Fruit fly (Drosophila melanogaster) whole organism, embryonic: ENCODE data around the gene CG11085.

Experiments
- Ada2b ChIP-seq: fragments of 200-800 bp; sonication (Bioruptor generic); IDR thresholded peaks from 2 replicates; pipeline ENCODE4 v1.3.6; 2022; ENCODE audit warnings: missing biosample characterization, missing genetic modification characterization
- Atf-2 ChIP-seq: fragments of 200-800 bp; sonication (Bioruptor generic); optimal IDR thresholded peaks from 2 replicates; lab custom pipeline; 2016; ENCODE audit warnings: missing biosample characterization, missing genetic modification characterization
- CG10274 ChIP-seq: fragments of 200-800 bp; sonication (Bioruptor generic); optimal IDR thresholded peaks from 3 replicates; lab custom pipeline; 2017; ENCODE audit warnings: missing biosample characterization, mild to moderate bottlenecking, missing genetic modification characterization
- CG10366 ChIP-seq: fragments of 200-800 bp; sonication (Bioruptor generic); IDR thresholded peaks from 2 replicates; pipeline ENCODE4 v1.3.6; 2022; ENCODE audit warnings: missing biosample characterization, missing genetic modification characterization
- CG10543 ChIP-seq: fragments of 200-800 bp; sonication (Bioruptor generic); optimal IDR thresholded peaks from 3 replicates; lab custom pipeline; 2017; ENCODE audit warnings: missing biosample characterization, mild to moderate bottlenecking, missing genetic modification characterization, moderate library complexity
- CG11247 ChIP-seq: fragments of 200-800 bp; sonication (Bioruptor generic); IDR thresholded peaks from 2 replicates; pipeline ENCODE4 v1.3.6; 2022; ENCODE audit warnings: missing biosample characterization, missing genetic modification characterization
- CG11696 ChIP-seq: fragments of 200-800 bp; sonication (Bioruptor generic); IDR thresholded peaks from 2 replicates; pipeline ENCODE4 v1.3.6; 2022; ENCODE audit warnings: missing biosample characterization, missing genetic modification characterization
- CG13775 ChIP-seq: fragments of 200-800 bp; sonication (Bioruptor generic); optimal IDR thresholded peaks from 3 replicates; lab custom pipeline; 2017; ENCODE audit warnings: missing biosample characterization, mild to moderate bottlenecking, missing genetic modification characterization
- CG14860 ChIP-seq: fragments of 200-800 bp; sonication (Bioruptor generic); IDR thresholded peaks from 3 replicates; pipeline ENCODE4 v1.3.6; 2022; ENCODE audit warnings: missing biosample characterization, missing genetic modification characterization; ENCODE audit not compliant: partially characterized antibody
- CG18011 ChIP-seq: fragments of 200-800 bp; sonication (Bioruptor generic); optimal IDR thresholded peaks from 2 replicates; lab custom pipeline; 2017; ENCODE audit warnings: missing biosample characterization, missing genetic modification characterization, mild to moderate bottlenecking, moderate library complexity, missing genotype
- CG18599 ChIP-seq: fragments of 200-800 bp; sonication (Bioruptor generic); optimal IDR thresholded peaks from 3 replicates; lab custom pipeline; 2017; ENCODE audit warnings: missing biosample characterization, missing genetic modification characterization, mild to moderate bottlenecking, moderate library complexity, missing genetic modification reagents
- CG2129 ChIP-seq: fragments of 200-800 bp; sonication (Bioruptor generic); IDR thresholded peaks from 2 replicates; pipeline ENCODE4 v1.3.6; 2022; ENCODE audit warnings: missing biosample characterization, missing genetic modification characterization; ENCODE audit not compliant: partially characterized antibody
- CG2875 ChIP-seq: fragments of 200-800 bp; sonication (Bioruptor generic); optimal IDR thresholded peaks from 2 replicates; lab custom pipeline; 2017; ENCODE audit warnings: missing biosample characterization, mild to moderate bottlenecking, missing genetic modification characterization, missing genetic modification reagents
- CG2889 ChIP-seq: fragments of 200-800 bp; sonication (Bioruptor generic); IDR thresholded peaks from 3 replicates; pipeline ENCODE4 v1.3.6; 2022; ENCODE audit warnings: missing biosample characterization, missing genetic modification characterization
- CG30020 ChIP-seq: fragments of 200-800 bp; optimal IDR thresholded peaks from 2 replicates; lab custom pipeline; 2019; ENCODE audit warnings: missing biosample characterization, mild to moderate bottlenecking, missing genetic modification characterization, moderate library complexity
- CG31441 ChIP-seq: fragments of 200-800 bp; sonication (Bioruptor generic); IDR thresholded peaks from 2 replicates; pipeline ENCODE4 v1.3.6; 2022; ENCODE audit warnings: missing biosample characterization, missing genetic modification characterization
- CG34376 ChIP-seq: fragments of 200-800 bp; sonication (Bioruptor generic); optimal IDR thresholded peaks from 2 replicates; lab custom pipeline; 2018; ENCODE audit warnings: missing biosample characterization, mild to moderate bottlenecking, missing genetic modification characterization
- CG6689 ChIP-seq: fragments of 200-800 bp; sonication (Bioruptor generic); IDR thresholded peaks from 2 replicates; pipeline ENCODE4 v1.3.6; 2022; ENCODE audit warnings: missing biosample characterization, missing genetic modification characterization
- CG8924 ChIP-seq: fragments of 200-800 bp; optimal IDR thresholded peaks from 3 replicates; lab custom pipeline; 2019; ENCODE audit warnings: missing biosample characterization, mild to moderate bottlenecking, missing genetic modification characterization, moderate library complexity
- Dek ChIP-seq: fragments of 200-800 bp; sonication (Bioruptor generic); optimal IDR thresholded peaks from 3 replicates; lab custom pipeline; 2019; ENCODE audit warnings: missing biosample characterization, mild to moderate bottlenecking, missing genetic modification characterization, moderate library complexity
- Dfd ChIP-seq, 2 experiments: fragments of >200 bp; optimal IDR thresholded peaks; 2 replicates each; lab custom pipeline; 2017; ENCODE audit warnings: missing biosample characterization in 2 of 2, missing genetic modification characterization in 2 of 2
- ERR ChIP-seq: fragments of 200-800 bp; sonication (Bioruptor generic); optimal IDR thresholded peaks from 2 replicates; lab custom pipeline; 2016; ENCODE audit warnings: missing biosample characterization, missing genetic modification characterization
- Fer3 ChIP-seq: fragments of 200-800 bp; sonication (Bioruptor generic); optimal IDR thresholded peaks from 2 replicates; lab custom pipeline; 2018; ENCODE audit warnings: missing biosample characterization, mild to moderate bottlenecking, missing genetic modification characterization, moderate library complexity
- Hand ChIP-seq: fragments of 200-800 bp; sonication (Bioruptor generic); optimal IDR thresholded peaks from 2 replicates; lab custom pipeline; 2017; ENCODE audit warnings: mild to moderate bottlenecking, missing biosample characterization, missing genetic modification reagents, missing genetic modification characterization
- Hey ChIP-seq: fragments of 200-800 bp; sonication (Bioruptor generic); optimal IDR thresholded peaks from 3 replicates; lab custom pipeline; 2018; ENCODE audit warnings: missing biosample characterization, mild to moderate bottlenecking, missing genetic modification characterization
- Lhr ChIP-seq: fragments of 200-800 bp; sonication (Bioruptor generic); optimal IDR thresholded peaks from 3 replicates; lab custom pipeline; 2017; ENCODE audit warnings: mild to moderate bottlenecking, missing biosample characterization, missing genetic modification reagents, missing genetic modification characterization
- Max ChIP-seq: fragments of 200-800 bp; sonication (Bioruptor generic); optimal IDR thresholded peaks from 2 replicates; lab custom pipeline; 2016; ENCODE audit warnings: missing biosample characterization, mild to moderate bottlenecking, missing genetic modification characterization
- Med ChIP-seq: fragments of 200-800 bp; sonication (Bioruptor generic); peaks from one replicate; lab custom pipeline; 2016; ENCODE audit warnings: missing biosample characterization, missing genetic modification characterization, mild to moderate bottlenecking, inconsistent platforms, moderate library complexity
- NC2α ChIP-seq: fragments of 200-800 bp; sonication (Bioruptor generic); optimal IDR thresholded peaks from 2 replicates; lab custom pipeline; 2016; ENCODE audit warnings: missing biosample characterization, missing genetic modification characterization
- Oaz ChIP-seq: fragments of 200-800 bp; sonication (Bioruptor generic); IDR thresholded peaks from 2 replicates; pipeline ENCODE4 v1.3.6; 2022; ENCODE audit warnings: missing biosample characterization, missing genetic modification characterization
- Opbp ChIP-seq: fragments of 200-800 bp; sonication (Bioruptor generic); IDR thresholded peaks from 3 replicates; pipeline ENCODE4 v1.3.6; 2022; ENCODE audit warnings: missing biosample characterization, missing genetic modification characterization; ENCODE audit not compliant: partially characterized antibody
- Stat92E ChIP-seq, 3 experiments: fragments of >200 bp in 2 of 3; fragments of 200-800 bp in 1 of 3; sonication (Bioruptor generic) in 1 of 3; optimal IDR thresholded peaks; 2 replicates each; lab custom pipeline; 2017 to 2019; ENCODE audit warnings: missing biosample characterization in 3 of 3, missing genetic modification characterization in 3 of 3, mild to moderate bottlenecking in 1 of 3, moderate library complexity in 1 of 3
- Trl ChIP-seq, 3 experiments: fragments of >200 bp in 2 of 3; fragments of 200-800 bp in 1 of 3; sonication (Bioruptor generic) in 1 of 3; optimal IDR thresholded peaks; 2 replicates in 1 of 3; 3 replicates in 2 of 3; lab custom pipeline; 2016 to 2017; ENCODE audit warnings: missing biosample characterization in 1 of 3, missing genetic modification characterization in 1 of 3
- Xbp1 ChIP-seq: fragments of 200-800 bp; sonication (Bioruptor generic); optimal IDR thresholded peaks from 3 replicates; lab custom pipeline; 2016; ENCODE audit warnings: missing biosample characterization, mild to moderate bottlenecking, missing genetic modification characterization
- Xrp1 ChIP-seq: fragments of 200-800 bp; sonication (Bioruptor generic); IDR thresholded peaks from 2 replicates; pipeline ENCODE4 v1.3.6; 2022; ENCODE audit warnings: missing biosample characterization, missing genetic modification characterization
- abd-A ChIP-seq: fragments of 200-800 bp; sonication (Bioruptor generic); optimal IDR thresholded peaks from 3 replicates; lab custom pipeline; 2019; ENCODE audit warnings: missing biosample characterization, mild to moderate bottlenecking, missing genetic modification characterization, moderate library complexity
- ap ChIP-seq: fragments of 200-800 bp; sonication (Bioruptor generic); IDR thresholded peaks from 2 replicates; pipeline ENCODE4 v1.3.6; 2022; ENCODE audit warnings: missing biosample characterization, missing genetic modification characterization
- btn ChIP-seq: fragments of 200-800 bp; sonication (Bioruptor generic); optimal IDR thresholded peaks from 2 replicates; lab custom pipeline; 2016; ENCODE audit warnings: missing biosample characterization, missing genetic modification characterization
- chm ChIP-seq: fragments of 200-800 bp; sonication (Bioruptor generic); IDR thresholded peaks from 2 replicates; pipeline ENCODE4 v1.3.6; 2022; ENCODE audit warnings: missing biosample characterization, missing genetic modification characterization
- emc ChIP-seq: fragments of 200-800 bp; sonication (Bioruptor generic); optimal IDR thresholded peaks from 2 replicates; lab custom pipeline; 2016; ENCODE audit warnings: missing biosample characterization, missing genetic modification characterization
- gro ChIP-seq: fragments of 200-800 bp; sonication (Bioruptor generic); optimal IDR thresholded peaks from 2 replicates; lab custom pipeline; 2016; ENCODE audit warnings: missing biosample characterization, missing genetic modification characterization
- lov ChIP-seq, 2 experiments: fragments of 200-800 bp in 1 of 2; fragments of >200 bp in 1 of 2; sonication (Bioruptor generic) in 1 of 2; IDR thresholded peaks in 1 of 2; optimal IDR thresholded peaks in 1 of 2; 2 replicates in 1 of 2; 3 replicates in 1 of 2; pipeline versions ENCODE4 v1.3.6 to Lab custom; 2017 to 2022; ENCODE audit warnings: missing biosample characterization in 1 of 2, missing genetic modification characterization in 1 of 2
- maf-S ChIP-seq: fragments of 200-800 bp; sonication (Bioruptor generic); optimal IDR thresholded peaks from 2 replicates; lab custom pipeline; 2016; ENCODE audit warnings: missing biosample characterization, missing genetic modification characterization
- pho ChIP-seq: fragments of 200-800 bp; sonication (Bioruptor generic); optimal IDR thresholded peaks from 2 replicates; lab custom pipeline; 2016; ENCODE audit warnings: missing biosample characterization, missing genetic modification characterization
- sna ChIP-seq: fragments of 200-800 bp; sonication (Bioruptor generic); IDR thresholded peaks from 2 replicates; pipeline ENCODE4 v1.3.6; 2022; ENCODE audit warnings: missing biosample characterization, missing genetic modification characterization; ENCODE audit not compliant: partially characterized antibody
- stc ChIP-seq: fragments of 200-800 bp; sonication (Bioruptor generic); IDR thresholded peaks from 2 replicates; pipeline ENCODE4 v1.3.6; 2022; ENCODE audit warnings: missing biosample characterization, missing genetic modification characterization
- tap ChIP-seq: fragments of 200-800 bp; optimal IDR thresholded peaks from 3 replicates; lab custom pipeline; 2019; ENCODE audit warnings: missing biosample characterization, mild to moderate bottlenecking, missing genetic modification characterization, moderate library complexity
- wor ChIP-seq: fragments of 200-800 bp; sonication (Bioruptor generic); IDR thresholded peaks from 2 replicates; pipeline ENCODE4 v1.3.6; 2022; ENCODE audit warnings: missing biosample characterization, missing genetic modification characterization
- zfh1 ChIP-seq: fragments of 200-800 bp; sonication (Bioruptor generic); IDR thresholded peaks from 3 replicates; pipeline ENCODE4 v1.3.6; 2022; ENCODE audit warnings: missing biosample characterization, missing genetic modification characterization

The CG11085 gene

dm6 chrX:12567663-12568062 is 48.5 kb upstream of the CG11085 start (continued):
- no peak for TF ChIP-seq Lhr (GFP tag; lab: Kevin White, UChicago)
- no peak for TF ChIP-seq maf-S (GFP tag; lab: Kevin White, UChicago)
- peak; percentile 55; the same call in 2 of the 3 replicates for TF ChIP-seq zfh1 (GFP tag; lab: Robert Waterston, UW)
- TF ChIP-seq Ada2b (GFP tag; lab: Robert Waterston, UW): peak; percentile 82
- peak; percentile 91 for TF ChIP-seq Fer3 (tag; lab: Kevin White, UChicago)
- TF ChIP-seq CG11247 (GFP tag; lab: Robert Waterston, UW): peak; percentile 68
- TF ChIP-seq Max (GFP tag; lab: Kevin White, UChicago): peak; percentile 48
- no peak for TF ChIP-seq Dfd (GFP tag; optimal IDR thresholded peaks at IDR 0.05; lab: Kevin White, UChicago)
- 0 out of 2 replicates have a peak, but pooled peaks have one; percentile 25 for TF ChIP-seq wor (GFP tag; lab: Robert Waterston, UW)
- no peak for TF ChIP-seq Hey
- TF ChIP-seq CG11696 (GFP tag; lab: Robert Waterston, UW): 0 out of 2 replicates have a peak, but pooled peaks have one; percentile 38
- TF ChIP-seq CG6689 (GFP tag; lab: Robert Waterston, UW): peak; percentile 81
- no peak for TF ChIP-seq ERR (GFP tag; lab: Kevin White, UChicago)
- TF ChIP-seq gro (GFP tag; lab: Kevin White, UChicago): no peak
- peak; percentile 34 for TF ChIP-seq CG18011
- TF ChIP-seq stc (GFP tag; lab: Robert Waterston, UW): peak; percentile 79
- TF ChIP-seq CG31441 (GFP tag; lab: Robert Waterston, UW): peak; percentile 84
- peak; percentile 51 for TF ChIP-seq abd-A
- TF ChIP-seq CG13775 (GFP tag; lab: Kevin White, UChicago): peak; percentile 60
- peak; percentile 8 for TF ChIP-seq CG10274
- no peak for TF ChIP-seq lov (optimal IDR thresholded peaks at IDR 0.05; lab: Kevin White, UChicago)
- no peak for TF ChIP-seq lov (GFP tag; IDR thresholded peaks at IDR 0.05; lab: Robert Waterston, UW)
- TF ChIP-seq Trl (optimal IDR thresholded peaks at IDR 0.05; lab: Kevin White, UChicago): peak in 1 of 2 experiments; percentile 17
- no peak for TF ChIP-seq Trl (GFP tag; optimal IDR thresholded peaks at IDR 0.05; lab: Kevin White, UChicago)
- peak; percentile 69 for TF ChIP-seq CG10366 (GFP tag; lab: Robert Waterston, UW)
- peak; percentile 81 for TF ChIP-seq Xrp1
- peak; percentile 38 for TF ChIP-seq Med (GFP tag; lab: Kevin White, UChicago)
- peak; percentile 43; the same call in 1 of the 2 replicates for TF ChIP-seq Oaz (GFP tag; lab: Robert Waterston, UW)
- TF ChIP-seq tap (tag; lab: Kevin White, UChicago): peak; percentile 74
- TF ChIP-seq Opbp (GFP tag; lab: Robert Waterston, UW): no peak
- TF ChIP-seq CG2129 (GFP tag; lab: Robert Waterston, UW): no peak
- no peak for TF ChIP-seq CG30020 (tag; lab: Kevin White, UChicago)
- no peak for TF ChIP-seq Atf-2
- peak; percentile 16; the same call in 1 of the 3 replicates for TF ChIP-seq CG2889 (GFP tag; lab: Robert Waterston, UW)
- peak; percentile 93 for TF ChIP-seq Hand (GFP tag; lab: Kevin White, UChicago)
- no peak for TF ChIP-seq Stat92E (GFP tag; optimal IDR thresholded peaks at IDR 0.05; lab: Kevin White, UChicago)
- peak; percentile 98 for TF ChIP-seq CG18599 (GFP tag; lab: Kevin White, UChicago)
- TF ChIP-seq Dek (tag; lab: Kevin White, UChicago): peak; percentile 90
- no peak for TF ChIP-seq NC2α (GFP tag; lab: Kevin White, UChicago)
- no peak for TF ChIP-seq emc (GFP tag; lab: Kevin White, UChicago)
- peak; percentile 27; the same call in 1 of the 2 replicates for TF ChIP-seq chm (GFP tag; lab: Robert Waterston, UW)
- peak; percentile 87 for TF ChIP-seq CG8924 (tag; lab: Kevin White, UChicago)
- peak; percentile 41 for TF ChIP-seq CG2875 (GFP tag; lab: Kevin White, UChicago)
- TF ChIP-seq pho (GFP tag; lab: Kevin White, UChicago): no peak
- TF ChIP-seq Xbp1 (GFP tag; lab: Kevin White, UChicago): peak; percentile 57
- TF ChIP-seq CG14860 (GFP tag; lab: Robert Waterston, UW): no peak
- TF ChIP-seq sna (GFP tag; lab: Robert Waterston, UW): no peak
- TF ChIP-seq CG10543: peak; percentile 80
- no peak for TF ChIP-seq btn (GFP tag; lab: Kevin White, UChicago)
- peak; percentile 34; the same call in 1 of the 2 replicates for TF ChIP-seq ap (GFP tag; lab: Robert Waterston, UW)
- peak; percentile 81 for TF ChIP-seq CG34376 (GFP tag; lab: Kevin White, UChicago)
